Worm (Caenorhabditis elegans) whole organism, L1 larva: ENCODE results near the gene F32D8.12.

Source experiments
- Y116A8C.19 ChIP-seq: sonication (generic microtip); optimal IDR thresholded peaks from 2 replicates; lab custom pipeline; 2016; ENCODE audit warnings: missing compliant biosample characterization, missing genetic modification characterization, borderline replicate concordance
- aha-1 ChIP-seq: fragments of 150-350 bp; optimal IDR thresholded peaks from 2 replicates; lab custom pipeline; 2014; ENCODE audit warnings: missing biosample characterization, missing genetic modification characterization
- alr-1 ChIP-seq: fragments of 200-800 bp; sonication (Bioruptor generic); optimal IDR thresholded peaks from 2 replicates; lab custom pipeline; 2018; ENCODE audit warnings: borderline replicate concordance, mild to moderate bottlenecking, missing genetic modification characterization, missing compliant biosample characterization
- ama-1 ChIP-seq: fragments of 150-350 bp; optimal IDR thresholded peaks from 2 replicates; lab custom pipeline; 2014
- blmp-1 ChIP-seq: fragments of 150-350 bp; optimal IDR thresholded peaks from 2 replicates; lab custom pipeline; 2014; ENCODE audit warnings: missing biosample characterization, missing genetic modification characterization
- ceh-63 ChIP-seq: fragments of 200-800 bp; sonication (Bioruptor generic); optimal IDR thresholded peaks from 2 replicates; lab custom pipeline; 2018; ENCODE audit warnings: mild to moderate bottlenecking, missing genetic modification characterization, missing compliant biosample characterization
- ceh-82 ChIP-seq, 3 experiments: fragments of 150-350 bp in 1 of 3; sonication (generic microtip) in 2 of 3; optimal IDR thresholded peaks; 2 replicates each; lab custom pipeline; 2014 to 2017; ENCODE audit warnings: missing biosample characterization in 3 of 3, missing genetic modification characterization in 3 of 3
- ceh-90 ChIP-seq: sonication (generic microtip); optimal IDR thresholded peaks from 2 replicates; lab custom pipeline; 2016; ENCODE audit warnings: missing genetic modification characterization, missing compliant biosample characterization
- ces-1 ChIP-seq: fragments of 150-350 bp; optimal IDR thresholded peaks from 2 replicates; lab custom pipeline; 2014; ENCODE audit warnings: missing biosample characterization, missing genetic modification reagents, missing genetic modification characterization
- dpl-1 ChIP-seq, 3 experiments: fragments of 150-350 bp in 2 of 3; sonication (generic microtip) in 1 of 3; optimal IDR thresholded peaks; 2 replicates each; lab custom pipeline; 2014 to 2017; ENCODE audit warnings: missing biosample characterization in 3 of 3, missing genetic modification characterization in 3 of 3, missing genetic modification reagents in 3 of 3
- dsc-1 ChIP-seq: sonication (generic microtip); optimal IDR thresholded peaks from 2 replicates; lab custom pipeline; 2016; ENCODE audit warnings: mild to moderate bottlenecking, missing genetic modification characterization, missing compliant biosample characterization
- efl-1 ChIP-seq, 4 experiments: fragments of 150-350 bp; optimal IDR thresholded peaks in 3 of 4; peaks in 1 of 4; 1 replicate in 1 of 4; 2 replicates in 3 of 4; lab custom pipeline; 2014; ENCODE audit warnings: missing biosample characterization in 2 of 4, missing genetic modification characterization in 2 of 4, missing genetic modification reagents in 2 of 4
- efl-3 ChIP-seq: fragments of 200-800 bp; sonication (Bioruptor generic); optimal IDR thresholded peaks from 2 replicates; lab custom pipeline; 2018; ENCODE audit warnings: mild to moderate bottlenecking, missing genetic modification characterization, missing compliant biosample characterization
- egl-27 ChIP-seq, 2 experiments: fragments of 150-350 bp in 1 of 2; sonication (generic microtip); optimal IDR thresholded peaks; 3 replicates each; lab custom pipeline; 2017 to 2018; ENCODE audit warnings: missing biosample characterization in 2 of 2, missing genetic modification characterization in 2 of 2, missing genetic modification reagents in 2 of 2
- elt-3 ChIP-seq, 6 experiments: fragments of 150-350 bp in 1 of 6; sonication (generic microtip); optimal IDR thresholded peaks; 2 replicates each; lab custom pipeline; 2017 to 2018; ENCODE audit warnings: missing biosample characterization in 6 of 6, missing genetic modification characterization in 6 of 6, inconsistent platforms in 1 of 6
- ets-5 ChIP-seq: fragments of 200-800 bp; sonication (Bioruptor generic); IDR thresholded peaks from 2 replicates; pipeline ENCODE4 v1.3.6; 2022; ENCODE audit warnings: missing genetic modification characterization, missing compliant biosample characterization
- fkh-10 ChIP-seq: sonication (generic microtip); optimal IDR thresholded peaks from 2 replicates; lab custom pipeline; 2017; ENCODE audit warnings: missing biosample characterization, missing genetic modification reagents, missing genetic modification characterization
- fkh-4 ChIP-seq: sonication (generic microtip); optimal IDR thresholded peaks from 2 replicates; lab custom pipeline; 2016; ENCODE audit warnings: missing compliant biosample characterization, missing genetic modification characterization, borderline replicate concordance
- fkh-8 ChIP-seq: sonication (generic microtip); optimal IDR thresholded peaks from 2 replicates; lab custom pipeline; 2016; ENCODE audit warnings: mild to moderate bottlenecking, missing genetic modification characterization, missing compliant biosample characterization
- fos-1 ChIP-seq: fragments of 150-350 bp; optimal IDR thresholded peaks from 2 replicates; lab custom pipeline; 2014; ENCODE audit warnings: missing biosample characterization, missing genetic modification characterization
- grh-1 ChIP-seq: fragments of 200-800 bp; sonication (Bioruptor generic); IDR thresholded peaks from 2 replicates; pipeline ENCODE4 v1.3.6; 2022; ENCODE audit warnings: missing genetic modification reagents, missing genetic modification characterization, missing compliant biosample characterization
- hlh-17 ChIP-seq: fragments of 200-800 bp; sonication (Bioruptor generic); optimal IDR thresholded peaks from 2 replicates; lab custom pipeline; 2018; ENCODE audit warnings: missing genetic modification characterization, mild to moderate bottlenecking, missing compliant biosample characterization, moderate library complexity, borderline replicate concordance
- hpl-2 ChIP-seq: fragments of 150-350 bp; optimal IDR thresholded peaks from 2 replicates; lab custom pipeline; 2014; ENCODE audit warnings: missing biosample characterization, missing genetic modification reagents, missing genetic modification characterization
- isw-1 ChIP-seq: fragments of 200-800 bp; sonication (Bioruptor generic); IDR thresholded peaks from 2 replicates; pipeline ENCODE4 v1.3.6; 2022; ENCODE audit warnings: missing genetic modification characterization, missing compliant biosample characterization
- lin-14 ChIP-seq: fragments of 200-800 bp; sonication (Bioruptor generic); optimal IDR thresholded peaks from 2 replicates; lab custom pipeline; 2018; ENCODE audit warnings: mild to moderate bottlenecking, missing genetic modification characterization, moderate library complexity, missing compliant biosample characterization
- lin-15B ChIP-seq: fragments of 150-350 bp; sonication (generic microtip); optimal IDR thresholded peaks from 3 replicates; lab custom pipeline; 2014; ENCODE audit warnings: missing biosample characterization, missing genetic modification characterization
- lin-35 ChIP-seq, 2 experiments: fragments of 150-350 bp; optimal IDR thresholded peaks; 2 replicates each; lab custom pipeline; 2014; ENCODE audit warnings: missing biosample characterization in 2 of 2, missing genetic modification characterization in 2 of 2, missing genetic modification reagents in 2 of 2
- lin-39 ChIP-seq: fragments of 150-350 bp; optimal IDR thresholded peaks from 2 replicates; lab custom pipeline; 2014; ENCODE audit warnings: missing biosample characterization, missing genetic modification reagents, missing genetic modification characterization
- lir-3 ChIP-seq: sonication (generic microtip); optimal IDR thresholded peaks from 2 replicates; lab custom pipeline; 2016; ENCODE audit warnings: mild to moderate bottlenecking, missing genetic modification characterization, moderate library complexity, missing compliant biosample characterization; ENCODE audit not compliant: poor library complexity
- mab-9 ChIP-seq: fragments of 200-800 bp; sonication (Bioruptor generic); IDR thresholded peaks from 2 replicates; pipeline ENCODE4 v1.3.6; 2022; ENCODE audit warnings: missing genetic modification reagents, missing genetic modification characterization, missing compliant biosample characterization
- mdl-1 ChIP-seq, 2 experiments: fragments of 150-350 bp; optimal IDR thresholded peaks; 2 replicates each; lab custom pipeline; 2014 to 2017; ENCODE audit warnings: missing biosample characterization in 2 of 2, missing genetic modification characterization in 2 of 2, inconsistent platforms in 1 of 2
- nhr-11 ChIP-seq: fragments of 150-350 bp; optimal IDR thresholded peaks from 2 replicates; lab custom pipeline; 2014; ENCODE audit warnings: missing biosample characterization, missing genetic modification characterization
- nhr-12 ChIP-seq: sonication (generic microtip); optimal IDR thresholded peaks from 2 replicates; lab custom pipeline; 2017; ENCODE audit warnings: missing biosample characterization, missing genetic modification characterization
- nhr-237 ChIP-seq: fragments of 150-350 bp; optimal IDR thresholded peaks from 2 replicates; lab custom pipeline; 2014; ENCODE audit warnings: missing biosample characterization, missing genetic modification characterization
- nhr-71 ChIP-seq: sonication (generic microtip); optimal IDR thresholded peaks from 2 replicates; lab custom pipeline; 2016; ENCODE audit warnings: mild to moderate bottlenecking, missing genetic modification characterization, moderate library complexity, missing compliant biosample characterization
- nhr-76 ChIP-seq: sonication (generic microtip); optimal IDR thresholded peaks from 2 replicates; lab custom pipeline; 2017; ENCODE audit warnings: missing biosample characterization, missing genetic modification characterization
- nhr-77 ChIP-seq: fragments of 150-350 bp; optimal IDR thresholded peaks from 2 replicates; lab custom pipeline; 2014; ENCODE audit warnings: missing biosample characterization, missing genetic modification characterization
- nhr-85 ChIP-seq: sonication (generic microtip); peaks from one replicate; lab custom pipeline; 2016; ENCODE audit warnings: missing genetic modification characterization, inconsistent platforms, missing compliant biosample characterization
- nhr-90 ChIP-seq: sonication (generic microtip); optimal IDR thresholded peaks from 2 replicates; lab custom pipeline; 2016; ENCODE audit warnings: mild to moderate bottlenecking, missing genetic modification characterization, missing compliant biosample characterization; ENCODE audit not compliant: poor library complexity
- pqm-1 ChIP-seq: sonication (generic microtip); optimal IDR thresholded peaks from 3 replicates; lab custom pipeline; 2017; ENCODE audit warnings: missing biosample characterization, missing genetic modification characterization
- rnt-1 ChIP-seq: sonication (generic microtip); optimal IDR thresholded peaks from 2 replicates; lab custom pipeline; 2016; ENCODE audit warnings: mild to moderate bottlenecking, missing genetic modification characterization, moderate library complexity, missing compliant biosample characterization
- snu-23 ChIP-seq: sonication (generic microtip); optimal IDR thresholded peaks from 2 replicates; lab custom pipeline; 2016; ENCODE audit warnings: missing genetic modification characterization, missing compliant biosample characterization
- sptf-1 ChIP-seq: fragments of 150-350 bp; optimal IDR thresholded peaks from 2 replicates; lab custom pipeline; 2014; ENCODE audit warnings: missing biosample characterization, missing genetic modification characterization
- sup-37 ChIP-seq: fragments of 200-800 bp; sonication (Bioruptor generic); optimal IDR thresholded peaks from 2 replicates; lab custom pipeline; 2018; ENCODE audit warnings: mild to moderate bottlenecking, missing genetic modification characterization, missing compliant biosample characterization
- unc-130 ChIP-seq: fragments of 150-350 bp; optimal IDR thresholded peaks from 2 replicates; lab custom pipeline; 2017; ENCODE audit warnings: missing biosample characterization, missing genetic modification characterization, inconsistent platforms
- unc-30 ChIP-seq: sonication (generic microtip); optimal IDR thresholded peaks from 2 replicates; lab custom pipeline; 2017; ENCODE audit warnings: missing biosample characterization, missing genetic modification characterization
- unc-62 ChIP-seq: fragments of 150-350 bp; optimal IDR thresholded peaks from 2 replicates; lab custom pipeline; 2014; ENCODE audit warnings: missing biosample characterization, missing genetic modification reagents, missing genetic modification characterization
- vab-15 ChIP-seq: sonication (generic microtip); optimal IDR thresholded peaks from 2 replicates; lab custom pipeline; 2017; ENCODE audit warnings: missing genotype, mild to moderate bottlenecking, missing genetic modification characterization, missing compliant biosample characterization
- xbp-1 ChIP-seq: sonication (generic microtip); optimal IDR thresholded peaks from 2 replicates; lab custom pipeline; 2016; ENCODE audit warnings: missing genetic modification characterization, missing compliant biosample characterization
- zag-1 ChIP-seq: fragments of 150-350 bp; optimal IDR thresholded peaks from 2 replicates; lab custom pipeline; 2014; ENCODE audit warnings: missing biosample characterization, missing genetic modification characterization
- zip-4 ChIP-seq: fragments of 200-800 bp; sonication (Bioruptor generic); optimal IDR thresholded peaks from 2 replicates; lab custom pipeline; 2018; ENCODE audit warnings: mild to moderate bottlenecking, missing genetic modification characterization, moderate library complexity, missing compliant biosample characterization
- ztf-4 ChIP-seq: fragments of 150-350 bp; optimal IDR thresholded peaks from 2 replicates; lab custom pipeline; 2014; ENCODE audit warnings: missing biosample characterization, missing genetic modification characterization

Gene F32D8.12

DNA sequence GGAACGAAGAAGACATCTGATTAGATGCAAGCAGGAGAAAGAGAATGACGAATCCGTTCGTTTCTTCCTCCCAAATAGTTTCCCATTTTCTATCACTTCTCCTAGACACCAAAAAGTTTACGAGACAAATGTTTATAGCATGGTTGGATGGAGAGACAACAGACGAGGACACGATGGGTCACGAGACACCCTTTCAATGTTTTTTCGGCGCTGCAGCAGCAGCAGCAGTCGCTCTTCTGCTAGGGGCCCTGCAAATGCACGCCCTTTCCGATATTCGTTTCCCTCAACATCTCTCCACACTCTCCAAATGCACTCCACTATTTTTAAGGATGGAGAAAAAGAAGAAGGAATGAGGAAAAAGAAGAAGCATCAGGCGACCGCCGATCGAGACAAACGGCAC is 32.5 kb downstream of the F32D8.12 start (continued):
- TF ChIP-seq hpl-2 (GFP tag; lab: Kevin White, UChicago), result no peak
- TF ChIP-seq fos-1 (tag; lab: Kevin White, UChicago), result no peak
- TF ChIP-seq nhr-77 (tag; lab: Kevin White, UChicago), result no peak
- TF ChIP-seq zag-1 (tag; lab: Kevin White, UChicago), result no peak
- TF ChIP-seq nhr-237 (tag; lab: Kevin White, UChicago), result no peak
- TF ChIP-seq lin-35 (GFP tag; optimal IDR thresholded peaks at IDR 0.05; lab: Kevin White, UChicago), result peak; percentile 39 to 42
- TF ChIP-seq nhr-90 (tag; lab: Kevin White, UChicago), result peak; percentile 31
- TF ChIP-seq unc-62 (GFP tag; lab: Kevin White, UChicago), result no peak
- TF ChIP-seq isw-1 (GFP tag; lab: Robert Waterston, UW), result peak; percentile 56
- TF ChIP-seq fkh-8 (tag; lab: Kevin White, UChicago), result peak; percentile 60
- TF ChIP-seq ceh-90 (tag; lab: Kevin White, UChicago), result no peak
- TF ChIP-seq ceh-63 (GFP tag; lab: Kevin White, UChicago), result peak; percentile 61
- peak; percentile 82 for TF ChIP-seq dsc-1 (tag; lab: Kevin White, UChicago)
- TF ChIP-seq lin-15B, result no peak
- no peak for TF ChIP-seq alr-1 (tag; lab: Kevin White, UChicago)
- peak; percentile 88 for TF ChIP-seq rnt-1 (tag; lab: Kevin White, UChicago)
- peak; percentile 47 for TF ChIP-seq zip-4
- TF ChIP-seq elt-3 (tag; optimal IDR thresholded peaks at IDR 0.05; lab: Kevin White, UChicago), result no peak
- TF ChIP-seq nhr-11 (tag; lab: Kevin White, UChicago), result peak; percentile 45
- TF ChIP-seq lir-3 (tag; lab: Kevin White, UChicago), result peak; percentile 80
- no peak for TF ChIP-seq pqm-1
- TF ChIP-seq dpl-1 (GFP tag; optimal IDR thresholded peaks at IDR 0.05; lab: Kevin White, UChicago), result peak in 2 of 3 experiments; percentile 28 to 33
- TF ChIP-seq unc-30 (tag; lab: Kevin White, UChicago), result no peak
- no peak for TF ChIP-seq efl-3 (GFP tag; lab: Kevin White, UChicago)
- peak; percentile 51 for TF ChIP-seq fkh-4 (tag; lab: Kevin White, UChicago)
- peak; percentile 73 for TF ChIP-seq sup-37 (GFP tag; lab: Kevin White, UChicago)
- TF ChIP-seq egl-27 (tag; optimal IDR thresholded peaks at IDR 0.05; lab: Kevin White, UChicago), result peak in 1 of 2 experiments; percentile 24
- TF ChIP-seq mdl-1 (tag; optimal IDR thresholded peaks at IDR 0.05; lab: Kevin White, UChicago), result peak; percentile 3 to 91
- no peak for TF ChIP-seq Y116A8C.19 (tag; lab: Kevin White, UChicago)
- TF ChIP-seq ama-1 (lab: Kevin White, UChicago), result no peak
- TF ChIP-seq grh-1 (GFP tag; lab: Robert Waterston, UW), result no peak
- TF ChIP-seq hlh-17 (GFP tag; lab: Kevin White, UChicago), result no peak
- peak; percentile 76 for TF ChIP-seq unc-130 (tag; lab: Kevin White, UChicago)
- peak; percentile 87 for TF ChIP-seq snu-23 (GFP tag; lab: Kevin White, UChicago)
- peak; percentile 43 to 61 for TF ChIP-seq efl-1 (optimal IDR thresholded peaks at IDR 0.05; lab: Kevin White, UChicago)
- peak; percentile 32 to 93 for TF ChIP-seq efl-1 (GFP tag; optimal IDR thresholded peaks at IDR 0.05 in 1 of 2; lab: Kevin White, UChicago)
- peak; percentile 28 to 80 (median 60) for TF ChIP-seq ceh-82 (tag; optimal IDR thresholded peaks at IDR 0.05; lab: Kevin White, UChicago)
- no peak for TF ChIP-seq ces-1 (GFP tag; lab: Kevin White, UChicago)
- peak; percentile 68 for TF ChIP-seq lin-39 (tag; lab: Kevin White, UChicago)
- no peak for TF ChIP-seq nhr-12
- TF ChIP-seq blmp-1 (tag; lab: Kevin White, UChicago), result peak; percentile 36
- no peak for TF ChIP-seq ets-5 (GFP tag; lab: Robert Waterston, UW)
- no peak for TF ChIP-seq aha-1
- TF ChIP-seq mab-9 (GFP tag; lab: Robert Waterston, UW), result no peak
- peak; percentile 96 for TF ChIP-seq nhr-71
- no peak for TF ChIP-seq sptf-1 (tag; lab: Kevin White, UChicago)
- TF ChIP-seq xbp-1 (tag; lab: Kevin White, UChicago), result peak; percentile 75
- no peak for TF ChIP-seq nhr-76 (tag; lab: Kevin White, UChicago)
- TF ChIP-seq vab-15 (tag; lab: Kevin White, UChicago), result no peak
- TF ChIP-seq fkh-10 (GFP tag; lab: Kevin White, UChicago), result peak; percentile 89
- peak; percentile 84 for TF ChIP-seq nhr-85
- TF ChIP-seq lin-14 (GFP tag; lab: Kevin White, UChicago), result peak; percentile 99
- TF ChIP-seq ztf-4, result peak; percentile 80
